Fruit fly (Drosophila melanogaster) whole organism, embryonic: Measurements from ENCODE around the gene Fkbp59.

Experiments used
- ATbp ChIP-seq: fragments of 200-800 bp; sonication (Bioruptor generic); optimal IDR thresholded peaks from 2 replicates; lab custom pipeline; 2017; ENCODE audit warnings: missing biosample characterization, mild to moderate bottlenecking, missing genetic modification characterization, missing genetic modification reagents
- Ada2b ChIP-seq: fragments of 200-800 bp; sonication (Bioruptor generic); IDR thresholded peaks from 2 replicates; pipeline ENCODE4 v1.3.6; 2022; ENCODE audit warnings: missing biosample characterization, missing genetic modification characterization
- Asciz ChIP-seq: fragments of 200-800 bp; sonication (Bioruptor generic); optimal IDR thresholded peaks from 2 replicates; lab custom pipeline; 2017; ENCODE audit warnings: missing biosample characterization, mild to moderate bottlenecking, missing genetic modification characterization, missing genetic modification reagents
- B-H2 ChIP-seq: fragments of 200-800 bp; sonication (Bioruptor generic); optimal IDR thresholded peaks from 2 replicates; lab custom pipeline; 2018; ENCODE audit warnings: missing biosample characterization, mild to moderate bottlenecking, missing genetic modification characterization
- CG10321 ChIP-seq: fragments of 200-800 bp; sonication (Bioruptor generic); IDR thresholded peaks from 2 replicates; pipeline ENCODE4 v1.3.6; 2022; ENCODE audit warnings: missing biosample characterization, missing genetic modification characterization
- CG10431 ChIP-seq: fragments of 200-800 bp; sonication (Bioruptor generic); optimal IDR thresholded peaks from 3 replicates; lab custom pipeline; 2018; ENCODE audit warnings: missing biosample characterization, mild to moderate bottlenecking, missing genetic modification characterization
- CG12155 ChIP-seq: fragments of 200-800 bp; sonication (Bioruptor generic); optimal IDR thresholded peaks from 3 replicates; lab custom pipeline; 2016; ENCODE audit warnings: missing biosample characterization, missing genetic modification characterization
- CG12219 ChIP-seq: fragments of 200-800 bp; sonication (Bioruptor generic); optimal IDR thresholded peaks from 3 replicates; lab custom pipeline; 2018; ENCODE audit warnings: missing biosample characterization, mild to moderate bottlenecking, missing genetic modification characterization
- CG13287 ChIP-seq: fragments of 200-800 bp; sonication (Bioruptor generic); IDR thresholded peaks from 2 replicates; pipeline ENCODE4 v1.3.6; 2022; ENCODE audit warnings: missing biosample characterization, missing genetic modification characterization; ENCODE audit not compliant: partially characterized antibody
- CG14050 ChIP-seq: fragments of 200-800 bp; sonication (Bioruptor generic); IDR thresholded peaks from 3 replicates; pipeline ENCODE4 v1.3.6; 2022; ENCODE audit warnings: missing biosample characterization, missing genetic modification characterization
- CG18476 ChIP-seq: fragments of 200-800 bp; sonication (Bioruptor generic); optimal IDR thresholded peaks from 2 replicates; lab custom pipeline; 2016; ENCODE audit warnings: missing biosample characterization, mild to moderate bottlenecking, missing genetic modification characterization
- CG18619 ChIP-seq: fragments of 200-800 bp; sonication (Bioruptor generic); optimal IDR thresholded peaks from 3 replicates; lab custom pipeline; 2017; ENCODE audit warnings: missing biosample characterization, mild to moderate bottlenecking, missing genetic modification characterization
- CG2199 ChIP-seq: fragments of 200-800 bp; sonication (Bioruptor generic); IDR thresholded peaks from 3 replicates; pipeline ENCODE4 v1.3.6; 2022; ENCODE audit warnings: missing biosample characterization, missing genetic modification characterization
- CG2202 ChIP-seq: fragments of 200-800 bp; sonication (Bioruptor generic); optimal IDR thresholded peaks from 2 replicates; lab custom pipeline; 2018; ENCODE audit warnings: missing biosample characterization, mild to moderate bottlenecking, missing genetic modification characterization
- CG30403 ChIP-seq: fragments of 200-800 bp; sonication (Bioruptor generic); optimal IDR thresholded peaks from 3 replicates; lab custom pipeline; 2016; ENCODE audit warnings: missing biosample characterization, missing genetic modification characterization
- CG31224 ChIP-seq: fragments of 200-800 bp; sonication (Bioruptor generic); IDR thresholded peaks from 2 replicates; pipeline ENCODE4 v1.3.6; 2022; ENCODE audit warnings: missing biosample characterization, missing genetic modification characterization
- CG31388 ChIP-seq: fragments of 200-800 bp; sonication (Bioruptor generic); optimal IDR thresholded peaks from 2 replicates; lab custom pipeline; 2016; ENCODE audit warnings: missing biosample characterization, missing genetic modification characterization
- CG5953 ChIP-seq: fragments of 200-800 bp; sonication (Bioruptor generic); IDR thresholded peaks from 2 replicates; pipeline ENCODE4 v1.3.6; 2022; ENCODE audit warnings: missing biosample characterization, missing genetic modification characterization
- CG6254 ChIP-seq: fragments of 200-800 bp; sonication (Bioruptor generic); optimal IDR thresholded peaks from 3 replicates; lab custom pipeline; 2017; ENCODE audit warnings: mild to moderate bottlenecking, missing biosample characterization, missing genetic modification reagents, missing genetic modification characterization
- CG6813 ChIP-seq: fragments of 200-800 bp; sonication (Bioruptor generic); optimal IDR thresholded peaks from 2 replicates; lab custom pipeline; 2017; ENCODE audit warnings: missing biosample characterization, missing genetic modification characterization, mild to moderate bottlenecking, moderate library complexity, missing genetic modification reagents
- CG7963 ChIP-seq: fragments of 200-800 bp; sonication (Bioruptor generic); IDR thresholded peaks from 3 replicates; pipeline ENCODE4 v1.3.6; 2022; ENCODE audit warnings: missing biosample characterization, missing genetic modification characterization; ENCODE audit not compliant: partially characterized antibody
- CoRest ChIP-seq: fragments of 200-800 bp; sonication (Bioruptor generic); optimal IDR thresholded peaks from 3 replicates; lab custom pipeline; 2018; ENCODE audit warnings: missing biosample characterization, mild to moderate bottlenecking, missing genetic modification characterization, moderate library complexity
- D19A ChIP-seq: fragments of 200-800 bp; optimal IDR thresholded peaks from 3 replicates; lab custom pipeline; 2019; ENCODE audit warnings: missing biosample characterization, mild to moderate bottlenecking, missing genetic modification characterization, moderate library complexity
- Dip3 ChIP-seq: fragments of 200-800 bp; sonication (Bioruptor generic); optimal IDR thresholded peaks from 3 replicates; lab custom pipeline; 2016; ENCODE audit warnings: missing biosample characterization, missing genetic modification characterization
- E2f2 ChIP-seq: fragments of 200-800 bp; sonication (Bioruptor generic); IDR thresholded peaks from 2 replicates; pipeline ENCODE4 v1.3.6; 2022; ENCODE audit warnings: missing biosample characterization, missing genetic modification characterization
- Fer3 ChIP-seq: fragments of 200-800 bp; sonication (Bioruptor generic); optimal IDR thresholded peaks from 2 replicates; lab custom pipeline; 2018; ENCODE audit warnings: missing biosample characterization, mild to moderate bottlenecking, missing genetic modification characterization, moderate library complexity
- H2.0 ChIP-seq: fragments of 200-800 bp; sonication (Bioruptor generic); IDR thresholded peaks from 2 replicates; pipeline ENCODE4 v1.3.6; 2022; ENCODE audit warnings: missing biosample characterization, missing genetic modification characterization
- HmgZ ChIP-seq: fragments of 200-800 bp; sonication (Bioruptor generic); optimal IDR thresholded peaks from 2 replicates; lab custom pipeline; 2018; ENCODE audit warnings: missing biosample characterization, mild to moderate bottlenecking, missing genetic modification characterization
- Hmr ChIP-seq: fragments of 200-800 bp; sonication (Bioruptor generic); optimal IDR thresholded peaks from 3 replicates; lab custom pipeline; 2017; ENCODE audit warnings: mild to moderate bottlenecking, missing biosample characterization, missing genetic modification reagents, missing genetic modification characterization
- Hr3 ChIP-seq: fragments of 200-800 bp; sonication (Bioruptor generic); optimal IDR thresholded peaks from 3 replicates; lab custom pipeline; 2016; ENCODE audit warnings: missing biosample characterization, missing genetic modification characterization
- Hsf ChIP-seq: fragments of 200-800 bp; sonication (Bioruptor generic); optimal IDR thresholded peaks from 3 replicates; lab custom pipeline; 2016; ENCODE audit warnings: missing biosample characterization, missing genetic modification characterization
- Kr ChIP-seq: fragments of 200-800 bp; sonication (Bioruptor generic); optimal IDR thresholded peaks from 2 replicates; lab custom pipeline; 2017; ENCODE audit warnings: missing biosample characterization, mild to moderate bottlenecking, missing genetic modification characterization
- MESR4 ChIP-seq: fragments of 200-800 bp; sonication (Bioruptor generic); optimal IDR thresholded peaks from 2 replicates; lab custom pipeline; 2018; ENCODE audit warnings: missing biosample characterization, mild to moderate bottlenecking, missing genetic modification characterization, moderate library complexity
- Meics ChIP-seq: fragments of 200-800 bp; sonication (Bioruptor generic); optimal IDR thresholded peaks from 2 replicates; lab custom pipeline; 2017; ENCODE audit warnings: missing biosample characterization, mild to moderate bottlenecking, missing genetic modification characterization
- NC2α ChIP-seq: fragments of 200-800 bp; sonication (Bioruptor generic); optimal IDR thresholded peaks from 2 replicates; lab custom pipeline; 2016; ENCODE audit warnings: missing biosample characterization, missing genetic modification characterization
- NfI ChIP-seq: fragments of 200-800 bp; sonication (Bioruptor generic); optimal IDR thresholded peaks from 3 replicates; lab custom pipeline; 2018; ENCODE audit warnings: missing biosample characterization, mild to moderate bottlenecking, missing genetic modification characterization, moderate library complexity
- Optix ChIP-seq: fragments of 200-800 bp; sonication (Bioruptor generic); IDR thresholded peaks from 3 replicates; pipeline ENCODE4 v1.3.6; 2022; ENCODE audit warnings: missing biosample characterization, missing genetic modification characterization
- YL-1 ChIP-seq: fragments of 200-800 bp; sonication (Bioruptor generic); optimal IDR thresholded peaks from 3 replicates; lab custom pipeline; 2017; ENCODE audit warnings: missing biosample characterization, mild to moderate bottlenecking, missing genetic modification characterization
- gce ChIP-seq: fragments of 200-800 bp; sonication (Bioruptor generic); IDR thresholded peaks from 3 replicates; pipeline ENCODE4 v1.3.6; 2022; ENCODE audit warnings: missing biosample characterization, missing genetic modification characterization
- grn ChIP-seq: fragments of 200-800 bp; sonication (Bioruptor generic); optimal IDR thresholded peaks from 3 replicates; lab custom pipeline; 2017; ENCODE audit warnings: missing biosample characterization, missing genetic modification characterization
- gsb ChIP-seq: fragments of 200-800 bp; sonication (Bioruptor generic); IDR thresholded peaks from 2 replicates; pipeline ENCODE4 v1.3.6; 2022; ENCODE audit warnings: missing biosample characterization, missing genetic modification characterization
- lab ChIP-seq: fragments of 200-800 bp; sonication (Bioruptor generic); optimal IDR thresholded peaks from 3 replicates; lab custom pipeline; 2017; ENCODE audit warnings: missing biosample characterization, missing genetic modification characterization, mild to moderate bottlenecking, moderate library complexity, missing genetic modification reagents
- maf-S ChIP-seq: fragments of 200-800 bp; sonication (Bioruptor generic); optimal IDR thresholded peaks from 2 replicates; lab custom pipeline; 2016; ENCODE audit warnings: missing biosample characterization, missing genetic modification characterization
- pfk ChIP-seq: fragments of 200-800 bp; sonication (Bioruptor generic); optimal IDR thresholded peaks from 2 replicates; lab custom pipeline; 2018; ENCODE audit warnings: missing biosample characterization, mild to moderate bottlenecking, missing genetic modification characterization, moderate library complexity
- prd ChIP-seq, 3 experiments: fragments of >200 bp in 2 of 3; fragments of 200-800 bp in 1 of 3; sonication (Bioruptor generic) in 1 of 3; optimal IDR thresholded peaks in 2 of 3; IDR thresholded peaks in 1 of 3; 2 replicates in 2 of 3; 3 replicates in 1 of 3; pipeline versions ENCODE4 v1.3.6 to Lab custom; 2017 to 2022; ENCODE audit warnings: missing biosample characterization in 1 of 3, missing genetic modification characterization in 1 of 3
- pum ChIP-seq: fragments of 200-800 bp; sonication (Bioruptor generic); optimal IDR thresholded peaks from 2 replicates; lab custom pipeline; 2016; ENCODE audit warnings: missing biosample characterization, missing genetic modification characterization
- salm ChIP-seq: fragments of 200-800 bp; sonication (Bioruptor generic); optimal IDR thresholded peaks from 2 replicates; lab custom pipeline; 2018; ENCODE audit warnings: missing biosample characterization, mild to moderate bottlenecking, missing genetic modification characterization
- sd ChIP-seq: fragments of 200-800 bp; sonication (Bioruptor generic); optimal IDR thresholded peaks from 3 replicates; lab custom pipeline; 2018; ENCODE audit warnings: missing biosample characterization, mild to moderate bottlenecking, missing genetic modification characterization, moderate library complexity
- sima ChIP-seq: fragments of 200-800 bp; sonication (Bioruptor generic); optimal IDR thresholded peaks from 2 replicates; lab custom pipeline; 2016; ENCODE audit warnings: missing biosample characterization, missing genetic modification characterization
- tup ChIP-seq: fragments of 200-800 bp; sonication (Bioruptor generic); optimal IDR thresholded peaks from 2 replicates; lab custom pipeline; 2016; ENCODE audit warnings: missing biosample characterization, mild to moderate bottlenecking, missing genetic modification characterization, moderate library complexity

The Fkbp59 gene

DNA sequence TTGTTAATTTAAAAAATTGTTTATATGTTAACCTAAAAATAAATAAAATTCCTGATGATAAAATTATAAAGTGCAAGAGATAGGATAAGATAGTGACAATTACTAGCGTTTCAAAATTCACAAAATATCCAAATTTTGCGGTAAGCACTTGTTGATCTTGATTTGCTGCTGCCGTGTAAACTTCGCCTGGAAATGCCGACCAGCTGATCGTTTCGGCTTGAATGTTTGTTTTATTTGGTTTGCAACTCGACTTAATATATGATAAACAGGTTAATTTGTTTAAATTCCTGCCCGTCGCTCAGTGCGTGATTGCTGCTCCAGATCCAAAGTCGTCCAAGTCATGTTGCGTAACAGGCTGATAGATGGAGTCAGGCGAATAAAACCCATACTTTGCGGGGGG lies 33.6 kb downstream of the Fkbp59 start, which contains the start of gene CG4592 (continued):
- TF ChIP-seq NC2α (GFP tag; lab: Kevin White, UChicago) (no peak), CG18619 (GFP tag; lab: Kevin White, UChicago) (peak; percentile 10), HmgZ (tag; lab: Kevin White, UChicago) (peak; percentile 63), E2f2 (GFP tag; lab: Robert Waterston, UW) (peak; percentile 60), Dip3 (peak; percentile 18), CG6254 (peak; percentile 5), CG31224 (GFP tag; lab: Robert Waterston, UW) (peak; percentile 29; the same call in 1 of the 2 replicates), CG18476 (GFP tag; lab: Kevin White, UChicago) (peak; percentile 39), CG13287 (peak; percentile 40; the same call in 1 of the 2 replicates), Fer3 (tag; lab: Kevin White, UChicago) (peak; percentile 67), CG2202 (no peak), D19A (tag; lab: Kevin White, UChicago) (no peak), grn (GFP tag; lab: Kevin White, UChicago) (no peak), gce (GFP tag; lab: Robert Waterston, UW) (no peak), CG12155 (peak; percentile 53), Meics (GFP tag; lab: Kevin White, UChicago) (peak; percentile 70), salm (tag; lab: Kevin White, UChicago) (no peak), CG30403 (GFP tag; lab: Kevin White, UChicago) (peak; percentile 71), MESR4 (GFP tag; lab: Kevin White, UChicago) (peak; percentile 21), YL-1 (GFP tag; lab: Kevin White, UChicago) (peak; percentile 19), prd (optimal IDR thresholded peaks at IDR 0.05; lab: Kevin White, UChicago) (no peak), prd (GFP tag; IDR thresholded peaks at IDR 0.05; lab: Robert Waterston, UW) (peak; percentile 53; the same call in 2 of the 3 replicates), CG10321 (GFP tag; lab: Robert Waterston, UW) (peak; percentile 32; the same call in 1 of the 2 replicates), lab (GFP tag; lab: Kevin White, UChicago) (peak; percentile 78), Asciz (GFP tag; lab: Kevin White, UChicago) (peak; percentile 53), CG6813 (GFP tag; lab: Kevin White, UChicago) (peak; percentile 17), CG14050 (GFP tag; lab: Robert Waterston, UW) (0 out of 3 replicates have a peak, but pooled peaks have one; percentile 32), Hr3 (GFP tag; lab: Kevin White, UChicago) (peak; percentile 34), CG2199 (GFP tag; lab: Robert Waterston, UW) (no peak), CG12219 (GFP tag; lab: Kevin White, UChicago) (peak; percentile 66), pum (GFP tag; lab: Kevin White, UChicago) (no peak), NfI (GFP tag; lab: Kevin White, UChicago) (peak; percentile 65), CG7963 (no peak), ATbp (GFP tag; lab: Kevin White, UChicago) (peak; percentile 42), H2.0 (peak; percentile 66), Ada2b (GFP tag; lab: Robert Waterston, UW) (peak; percentile 66), sd (tag; lab: Kevin White, UChicago) (no peak), maf-S (GFP tag; lab: Kevin White, UChicago) (peak; percentile 44), Hmr (peak; percentile 67), CoRest (tag; lab: Kevin White, UChicago) (peak; percentile 64), pfk (peak; percentile 2), gsb (GFP tag; lab: Robert Waterston, UW) (no peak), B-H2 (GFP tag; lab: Kevin White, UChicago) (peak; percentile 52), sima (GFP tag; lab: Kevin White, UChicago) (no peak), CG5953 (GFP tag; lab: Robert Waterston, UW) (no peak), CG31388 (no peak), tup (GFP tag; lab: Kevin White, UChicago) (no peak), CG10431 (no peak), Optix (GFP tag; lab: Robert Waterston, UW) (0 out of 3 replicates have a peak, but pooled peaks have one; percentile 34), Kr (GFP tag; lab: Kevin White, UChicago) (no peak), Hsf (peak; percentile 72)
